Fruit fly (Drosophila melanogaster): ENCODE data around the gene csw.

csw gene

DNA sequence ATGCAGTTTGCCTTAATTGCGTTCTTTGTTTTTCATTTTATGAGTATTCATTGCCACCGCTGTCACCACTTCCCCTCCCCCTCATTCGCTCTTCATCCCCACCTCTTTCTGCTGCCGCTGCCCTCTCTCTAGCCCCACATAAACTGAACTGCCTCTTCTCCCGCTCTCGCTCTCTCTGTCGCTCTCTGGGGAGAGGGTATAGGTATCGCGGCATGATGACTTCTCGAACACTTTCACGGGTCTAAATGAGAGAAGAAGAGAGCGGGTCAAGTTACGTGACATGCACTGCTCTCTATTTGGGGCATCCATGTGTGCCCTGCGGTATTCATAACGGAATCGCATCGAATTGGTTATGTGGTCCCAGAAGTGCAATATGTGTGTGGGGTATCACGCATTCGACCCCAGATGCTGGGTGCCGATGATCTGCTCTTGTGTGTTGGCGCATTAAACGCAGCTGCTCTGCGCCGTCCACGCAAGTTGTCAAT is 10.3 kb upstream of the csw start (continued):
- no peak for TF ChIP-seq Hey (tag; optimal IDR thresholded peaks at IDR 0.05)
- TF ChIP-seq CG3163 (GFP tag; optimal IDR thresholded peaks at IDR 0.05) = peak; percentile 75
- TF ChIP-seq CoRest (tag; optimal IDR thresholded peaks at IDR 0.05) = peak; percentile 78
- TF ChIP-seq chm (GFP tag; IDR thresholded peaks at IDR 0.05) = peak; percentile 82
- no peak for TF ChIP-seq pfk (GFP tag; optimal IDR thresholded peaks at IDR 0.05)
- peak; percentile 90 for TF ChIP-seq Optix (GFP tag; IDR thresholded peaks at IDR 0.05)
- TF ChIP-seq Oaz (GFP tag; IDR thresholded peaks at IDR 0.05) = peak; percentile 68; the same call in 1 of the 2 replicates
- peak; percentile 77 for TF ChIP-seq CG30403 (GFP tag; optimal IDR thresholded peaks at IDR 0.05)
- no peak for TF ChIP-seq hkb (optimal IDR thresholded peaks at IDR 0.05)
- peak; percentile 91 for TF ChIP-seq hkb (GFP tag; IDR thresholded peaks at IDR 0.05)
- peak; percentile 55; the same call in 1 of the 2 replicates for TF ChIP-seq danr (GFP tag; IDR thresholded peaks at IDR 0.05)
- TF ChIP-seq gsb-n (tag; optimal IDR thresholded peaks at IDR 0.05) = peak; percentile 85
- TF ChIP-seq B-H1 (GFP tag; IDR thresholded peaks at IDR 0.05) = peak; percentile 79
- peak; percentile 84 for TF ChIP-seq ara (GFP tag; IDR thresholded peaks at IDR 0.05)
- peak; percentile 68 for TF ChIP-seq sr (GFP tag; IDR thresholded peaks at IDR 0.05)
- peak; percentile 76 for TF ChIP-seq salm (tag; optimal IDR thresholded peaks at IDR 0.05)
- peak; percentile 74 for TF ChIP-seq Rx (GFP tag; IDR thresholded peaks at IDR 0.05)
- no peak for TF ChIP-seq CG30020 (tag; optimal IDR thresholded peaks at IDR 0.05)
- peak; percentile 75 for TF ChIP-seq CG8388 (GFP tag; optimal IDR thresholded peaks at IDR 0.05)
- no peak for TF ChIP-seq Dp (GFP tag; optimal IDR thresholded peaks at IDR 0.05)
- peak; percentile 69 for TF ChIP-seq repo (GFP tag; optimal IDR thresholded peaks at IDR 0.05)
- peak; percentile 50 for TF ChIP-seq MTF-1 (GFP tag; optimal IDR thresholded peaks at IDR 0.05; ENCODE audit: borderline replicate concordance)
- TF ChIP-seq YL-1 (GFP tag; optimal IDR thresholded peaks at IDR 0.05) = peak; percentile 11
- peak; percentile 85 for TF ChIP-seq kni (GFP tag; optimal IDR thresholded peaks at IDR 0.05)
- TF ChIP-seq Bteb2 (GFP tag; optimal IDR thresholded peaks at IDR 0.05) = peak; percentile 47
- peak; percentile 82 for TF ChIP-seq CG12659 (GFP tag; optimal IDR thresholded peaks at IDR 0.05)
- TF ChIP-seq Doc3 (GFP tag; IDR thresholded peaks at IDR 0.05; ENCODE audit: partially characterized antibody) = no peak
- no peak for TF ChIP-seq knrl (GFP tag; IDR thresholded peaks at IDR 0.05; ENCODE audit: partially characterized antibody)
- TF ChIP-seq CG7987 (GFP tag; optimal IDR thresholded peaks at IDR 0.05) = peak; percentile 49
- no peak for TF ChIP-seq CG2129 (GFP tag; IDR thresholded peaks at IDR 0.05; ENCODE audit: partially characterized antibody)
- TF ChIP-seq vnd (GFP tag; IDR thresholded peaks at IDR 0.05; ENCODE audit: partially characterized antibody) = 0 out of 3 replicates have a peak, but pooled peaks have one; percentile 16
- peak; percentile 87 for TF ChIP-seq Xbp1 (GFP tag; optimal IDR thresholded peaks at IDR 0.05)
- peak; percentile 68 for TF ChIP-seq Meics (GFP tag; optimal IDR thresholded peaks at IDR 0.05)
- peak; percentile 76 for TF ChIP-seq CG9876 (GFP tag; optimal IDR thresholded peaks at IDR 0.05)
- TF ChIP-seq Sry-β (GFP tag; optimal IDR thresholded peaks at IDR 0.05) = peak; percentile 14
- peak; percentile 56 for TF ChIP-seq CG9932 (GFP tag; IDR thresholded peaks at IDR 0.05)
- no peak for TF ChIP-seq zf30C (GFP tag; optimal IDR thresholded peaks at IDR 0.05)
- TF ChIP-seq CG11504 (tag; optimal IDR thresholded peaks at IDR 0.05) = peak; percentile 79
- peak in 1 of 2 experiments; percentile 98 for TF ChIP-seq Hr78 (GFP tag; optimal IDR thresholded peaks at IDR 0.05)
- TF ChIP-seq Dek (tag; optimal IDR thresholded peaks at IDR 0.05) = peak; percentile 45
- peak; percentile 62 for TF ChIP-seq dati (GFP tag; IDR thresholded peaks at IDR 0.05)
- TF ChIP-seq abd-A (tag; optimal IDR thresholded peaks at IDR 0.05) = no peak
- peak; percentile 44 for TF ChIP-seq Sry-δ (GFP tag; optimal IDR thresholded peaks at IDR 0.05)
- TF ChIP-seq gcm2 (GFP tag; optimal IDR thresholded peaks at IDR 0.05) = peak; percentile 32
- peak; percentile 65 for TF ChIP-seq Mad (GFP tag; optimal IDR thresholded peaks at IDR 0.05)
- TF ChIP-seq CG15696 (tag; optimal IDR thresholded peaks at IDR 0.05) = peak; percentile 23
- TF ChIP-seq gcm (GFP tag; optimal IDR thresholded peaks at IDR 0.05) = peak; percentile 78
- TF ChIP-seq CG30431 (GFP tag; optimal IDR thresholded peaks at IDR 0.05) = peak; percentile 77
- TF ChIP-seq CG32772 (GFP tag; IDR thresholded peaks at IDR 0.05) = peak; percentile 83
- TF ChIP-seq ems (GFP tag; optimal IDR thresholded peaks at IDR 0.05) = peak; percentile 74

Measured in whole organism, embryonic.